Worm (Caenorhabditis elegans): ENCODE measurements around the gene cdk-5.
A peak's percentile ranks its signal among the peaks of the same experiment; 100 is the strongest.

cdk-5 gene

DNA sequence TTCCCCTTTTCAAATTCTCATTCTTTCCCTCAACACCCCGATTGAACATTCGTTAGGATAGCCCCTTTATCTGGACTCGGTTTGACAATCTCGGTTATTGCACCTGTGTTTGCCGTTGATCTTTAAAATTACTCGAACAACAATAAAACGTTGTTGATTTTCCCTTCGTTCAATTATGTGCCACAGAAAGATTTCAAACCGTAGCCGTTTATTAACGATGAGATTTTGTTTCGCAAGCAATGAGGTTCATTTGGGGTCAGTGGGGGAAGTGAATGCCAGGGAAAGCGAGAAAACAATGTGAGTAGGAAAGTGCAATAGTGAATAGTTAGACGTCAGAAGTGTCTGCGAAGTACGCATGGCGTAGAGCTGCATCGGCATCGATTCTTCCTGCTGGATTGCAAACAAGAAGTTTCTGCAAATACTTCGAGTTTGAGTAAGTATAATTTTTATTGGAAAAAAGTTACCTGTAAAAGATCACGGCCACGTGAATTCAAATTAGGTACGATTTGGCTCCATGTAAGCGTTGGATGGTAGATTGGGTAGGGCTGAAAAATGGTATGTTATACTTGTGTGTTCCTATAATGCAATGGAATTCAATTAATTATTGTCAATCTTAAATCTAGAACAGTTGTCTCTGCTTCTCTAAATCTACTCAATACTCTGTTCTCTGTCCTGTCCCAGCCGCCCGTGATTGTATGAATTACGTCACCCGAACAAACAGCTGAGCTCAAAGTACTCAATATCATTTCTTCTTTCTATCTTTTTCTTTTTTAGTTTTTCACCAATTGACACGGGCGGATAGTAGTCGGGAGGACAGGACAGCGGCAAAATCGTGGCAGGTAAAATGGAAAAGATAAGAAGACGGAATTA lies 1.4 kb downstream of the cdk-5 start, which contains the start of gene kel-3 (continued):
- TF ChIP-seq ceh-20 (GFP tag; IDR thresholded peaks at IDR 0.05), result peak; percentile 19
- peak; percentile 90 for TF ChIP-seq nhr-102 (tag; optimal IDR thresholded peaks at IDR 0.05)
- peak; percentile 63 to 86 for TF ChIP-seq lsy-2 (tag; optimal IDR thresholded peaks at IDR 0.05)
- no peak for TF ChIP-seq mxl-2 (GFP tag; conservative IDR thresholded peaks at IDR 0.05)
- TF ChIP-seq zip-2 (tag; optimal IDR thresholded peaks at IDR 0.05), result peak; percentile 58
- peak; percentile 11 for TF ChIP-seq lin-15B (tag; optimal IDR thresholded peaks at IDR 0.05)
- peak; percentile 65 for TF ChIP-seq T20F7.1 (GFP tag; optimal IDR thresholded peaks at IDR 0.05)
- TF ChIP-seq pha-4 (GFP tag; IDR thresholded peaks at IDR 0.05), result peak; percentile 77; the same call in 1 of the 2 replicates
- peak; percentile 18 for TF ChIP-seq pha-4 (tag; optimal IDR thresholded peaks at IDR 0.05)
- no peak for TF ChIP-seq egl-27 (tag; optimal IDR thresholded peaks at IDR 0.05)
- TF ChIP-seq daf-12 (tag; optimal IDR thresholded peaks at IDR 0.05), result no peak
- peak; percentile 78; the same call in 1 of the 2 replicates for TF ChIP-seq dmd-8 (GFP tag; IDR thresholded peaks at IDR 0.05)
- no peak for TF ChIP-seq unc-39 (tag; optimal IDR thresholded peaks at IDR 0.05)
- TF ChIP-seq sdz-12 (GFP tag; optimal IDR thresholded peaks at IDR 0.05), result peak; percentile 97
- TF ChIP-seq nhr-111 (GFP tag; optimal IDR thresholded peaks at IDR 0.05), result no peak
- TF ChIP-seq Y48G9A.11 (GFP tag; IDR thresholded peaks at IDR 0.05), result peak; percentile 85
- TF ChIP-seq hlh-11 (tag; optimal IDR thresholded peaks at IDR 0.05), result peak; percentile 98
- no peak for TF ChIP-seq fkh-10 (GFP tag; optimal IDR thresholded peaks at IDR 0.05)
- TF ChIP-seq madf-5 (GFP tag; IDR thresholded peaks at IDR 0.05), result peak in 1 of 2 experiments; percentile 81; a peak in 2 of 4 replicates
- TF ChIP-seq egl-43 (GFP tag; IDR thresholded peaks at IDR 0.05), result peak; percentile 70
- TF ChIP-seq tra-1 (GFP tag; IDR thresholded peaks at IDR 0.05), result peak; percentile 70

DNA sequence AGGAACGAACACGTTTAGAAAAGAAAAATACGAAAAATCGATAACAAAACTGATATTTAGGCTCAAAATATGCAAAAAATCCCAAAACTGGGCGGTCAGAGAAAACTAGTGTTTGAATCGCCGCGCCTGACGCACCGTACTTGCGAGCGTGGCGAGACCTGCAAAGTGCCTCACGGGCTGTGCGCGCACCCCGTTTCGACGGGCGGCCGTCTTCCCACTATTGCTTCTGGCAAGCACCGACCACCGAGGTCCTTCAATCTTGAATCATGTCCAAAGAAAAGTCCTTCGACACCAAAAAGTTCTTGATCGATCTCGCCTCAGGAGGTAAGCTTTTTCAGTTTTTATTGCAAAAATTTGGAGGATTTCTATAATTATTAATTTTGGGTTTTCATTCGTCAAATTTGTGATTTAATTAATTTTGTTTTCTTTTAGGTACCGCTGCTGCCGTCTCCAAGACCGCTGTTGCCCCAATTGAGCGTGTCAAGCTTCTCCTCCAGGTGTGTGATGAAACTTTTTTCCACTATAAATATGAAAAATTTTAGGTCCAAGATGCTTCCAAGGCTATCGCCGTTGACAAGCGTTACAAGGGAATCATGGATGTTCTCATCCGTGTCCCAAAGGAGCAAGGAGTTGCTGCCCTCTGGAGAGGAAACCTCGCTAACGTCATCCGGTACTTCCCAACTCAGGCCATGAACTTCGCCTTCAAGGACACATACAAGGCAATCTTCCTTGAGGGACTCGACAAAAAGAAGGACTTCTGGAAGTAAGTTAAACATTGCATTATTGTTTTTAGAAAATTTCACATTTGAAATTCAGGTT lies 3.0 kb downstream of the cdk-5 start, which contains the start of gene ant-1.1:
Gene ant-1.1 (plus strand): TSS at position 199 of the 819 bp plus-strand sequence.
- TF ChIP-seq zag-1 (tag; optimal IDR thresholded peaks at IDR 0.05), result no peak
- no peak for TF ChIP-seq egl-27 (tag; optimal IDR thresholded peaks at IDR 0.05)
- no peak for TF ChIP-seq sdz-12 (GFP tag; optimal IDR thresholded peaks at IDR 0.05)
- peak; percentile 70 for TF ChIP-seq F10B5.3 (tag; optimal IDR thresholded peaks at IDR 0.05)
- peak; percentile 77; the same call in 1 of the 2 replicates for TF ChIP-seq D1046.2 (GFP tag; IDR thresholded peaks at IDR 0.05)
- TF ChIP-seq fos-1 (tag; optimal IDR thresholded peaks at IDR 0.05), result no peak
- TF ChIP-seq pha-4 (GFP tag; IDR thresholded peaks at IDR 0.05), result peak; percentile 83
- TF ChIP-seq pha-4 (tag; optimal IDR thresholded peaks at IDR 0.05), result no peak
- TF ChIP-seq ama-1 (optimal IDR thresholded peaks at IDR 0.05), result peak; percentile 97
- TF ChIP-seq zip-11 (GFP tag; IDR thresholded peaks at IDR 0.05), result no peak
- no peak for TF ChIP-seq tag-97 (GFP tag; IDR thresholded peaks at IDR 0.05)
- TF ChIP-seq egl-43 (GFP tag; IDR thresholded peaks at IDR 0.05), result peak; percentile 88
- peak; percentile 81 for TF ChIP-seq tra-1 (GFP tag; IDR thresholded peaks at IDR 0.05)
- peak; percentile 30 for TF ChIP-seq lin-15B (tag; optimal IDR thresholded peaks at IDR 0.05)
- TF ChIP-seq lir-3 (tag; optimal IDR thresholded peaks at IDR 0.05), result no peak
- peak; percentile 94 for TF ChIP-seq T26A8.4 (GFP tag; IDR thresholded peaks at IDR 0.05)
- TF ChIP-seq daf-16 (GFP tag; optimal IDR thresholded peaks at IDR 0.05), result peak; percentile 35 to 52
- peak; percentile 59 for TF ChIP-seq daf-16 (tag; optimal IDR thresholded peaks at IDR 0.05)
- TF ChIP-seq duxl-1 (tag; optimal IDR thresholded peaks at IDR 0.05; ENCODE audit: poor library complexity), result peak; percentile 68
- TF ChIP-seq rbr-2 (tag; optimal IDR thresholded peaks at IDR 0.05), result peak; percentile 92
- peak; percentile 64 for TF ChIP-seq fkh-10 (GFP tag; optimal IDR thresholded peaks at IDR 0.05)
- TF ChIP-seq daf-8 (GFP tag; IDR thresholded peaks at IDR 0.05), result no peak
- TF ChIP-seq mes-2 (tag; optimal IDR thresholded peaks at IDR 0.05; ENCODE audit: poor library complexity, severe bottlenecking), result peak; percentile 95
- peak; percentile 4 to 50 for TF ChIP-seq mdl-1 (tag; optimal IDR thresholded peaks at IDR 0.05)
- TF ChIP-seq daf-19 (GFP tag; conservative IDR thresholded peaks at IDR 0.05), result peak; percentile 71
- no peak; the same call in 1 of the 2 replicates for TF ChIP-seq nhr-41 (GFP tag; IDR thresholded peaks at IDR 0.05)
- TF ChIP-seq zfp-3 (GFP tag; conservative IDR thresholded peaks at IDR 0.05), result peak; percentile 91
- TF ChIP-seq nhr-48 (tag; optimal IDR thresholded peaks at IDR 0.05), result peak; percentile 63
- peak; percentile 82 for TF ChIP-seq nhr-25 (tag; optimal IDR thresholded peaks at IDR 0.05; ENCODE audit: borderline replicate concordance, insufficient read depth)
- TF ChIP-seq lim-7 (GFP tag; IDR thresholded peaks at IDR 0.05), result peak; percentile 64; the same call in 1 of the 2 replicates
- TF ChIP-seq madf-5 (GFP tag; IDR thresholded peaks at IDR 0.05), result no peak
- TF ChIP-seq mxl-3 (GFP tag; optimal IDR thresholded peaks at IDR 0.05), result peak; percentile 70
- peak; percentile 53 for TF ChIP-seq ceh-28 (tag; optimal IDR thresholded peaks at IDR 0.05)

All from whole organism, L4 larva.